Worm (Caenorhabditis elegans) whole organism, mixed stage, embryonic: ENCODE results near the gene hda-2.

Experiments used
- M03D4.4 ChIP-seq: sonication (generic microtip); optimal IDR thresholded peaks from 2 replicates; lab custom pipeline; 2017; ENCODE audit warnings: mild to moderate bottlenecking, missing genetic modification characterization, missing compliant biosample characterization
- bed-3 ChIP-seq: fragments of 200-800 bp; sonication (Bioruptor generic); optimal IDR thresholded peaks from 3 replicates; lab custom pipeline; 2018; ENCODE audit warnings: mild to moderate bottlenecking, missing genetic modification characterization, moderate library complexity, missing compliant biosample characterization
- blmp-1 ChIP-seq: fragments of 150-350 bp; optimal IDR thresholded peaks from 2 replicates; lab custom pipeline; 2014; ENCODE audit warnings: missing biosample characterization, missing genetic modification characterization
- ceh-43 ChIP-seq: fragments of 200-800 bp; sonication (Bioruptor generic); optimal IDR thresholded peaks from 2 replicates; lab custom pipeline; 2018; ENCODE audit warnings: mild to moderate bottlenecking, missing genetic modification characterization, moderate library complexity, missing compliant biosample characterization
- ces-1 ChIP-seq: fragments of 150-350 bp; optimal IDR thresholded peaks from 2 replicates; lab custom pipeline; 2014; ENCODE audit warnings: missing biosample characterization, missing genetic modification reagents, missing genetic modification characterization
- cnd-1 ChIP-seq: fragments of 200-800 bp; sonication (Bioruptor generic); optimal IDR thresholded peaks from 2 replicates; lab custom pipeline; 2018; ENCODE audit warnings: mild to moderate bottlenecking, missing genetic modification characterization, missing compliant biosample characterization
- drap-1 ChIP-seq: fragments of 200-800 bp; sonication (Bioruptor generic); optimal IDR thresholded peaks from 3 replicates; lab custom pipeline; 2018; ENCODE audit warnings: mild to moderate bottlenecking, missing genetic modification characterization, missing compliant biosample characterization
- elt-1 ChIP-seq: sonication (generic microtip); optimal IDR thresholded peaks from 2 replicates; lab custom pipeline; 2017; ENCODE audit warnings: missing genetic modification characterization, mild to moderate bottlenecking, missing compliant biosample characterization, antibody characterized with exemption, moderate library complexity, borderline replicate concordance; ENCODE audit not compliant: insufficient read depth
- elt-3 ChIP-seq: fragments of 150-350 bp; optimal IDR thresholded peaks from 2 replicates; lab custom pipeline; 2014; ENCODE audit warnings: missing biosample characterization, missing genetic modification characterization
- flh-1 ChIP-seq: fragments of 200-800 bp; sonication (Bioruptor generic); optimal IDR thresholded peaks from 2 replicates; lab custom pipeline; 2018; ENCODE audit warnings: mild to moderate bottlenecking, missing genetic modification characterization, moderate library complexity, missing compliant biosample characterization
- ham-2 ChIP-seq: fragments of 200-800 bp; sonication (Bioruptor generic); optimal IDR thresholded peaks from 2 replicates; lab custom pipeline; 2018; ENCODE audit warnings: mild to moderate bottlenecking, missing genetic modification characterization, missing compliant biosample characterization
- hlh-1 ChIP-seq: fragments of 150-350 bp; optimal IDR thresholded peaks from 2 replicates; lab custom pipeline; 2014; ENCODE audit warnings: missing biosample characterization, missing genetic modification reagents, missing genetic modification characterization
- lin-13 ChIP-seq: fragments of 150-350 bp; optimal IDR thresholded peaks from 2 replicates; lab custom pipeline; 2014; ENCODE audit warnings: missing biosample characterization, missing genetic modification characterization
- lin-32 ChIP-seq: fragments of 200-800 bp; sonication (Bioruptor generic); optimal IDR thresholded peaks from 2 replicates; lab custom pipeline; 2018; ENCODE audit warnings: mild to moderate bottlenecking, missing genetic modification characterization, missing compliant biosample characterization
- lsy-2 ChIP-seq: fragments of 150-350 bp; optimal IDR thresholded peaks from 2 replicates; lab custom pipeline; 2014; ENCODE audit warnings: missing biosample characterization, missing genetic modification characterization
- mab-5 ChIP-seq: fragments of 150-350 bp; optimal IDR thresholded peaks from 2 replicates; lab custom pipeline; 2014; ENCODE audit warnings: missing biosample characterization, missing genetic modification characterization
- mep-1 ChIP-seq: fragments of 150-350 bp; optimal IDR thresholded peaks from 2 replicates; lab custom pipeline; 2017; ENCODE audit warnings: missing biosample characterization, missing genetic modification reagents, missing genetic modification characterization, inconsistent platforms
- mls-2 ChIP-seq: sonication (generic microtip); optimal IDR thresholded peaks from 2 replicates; lab custom pipeline; 2016; ENCODE audit warnings: mild to moderate bottlenecking, missing genetic modification characterization, moderate library complexity, missing compliant biosample characterization
- nhr-12 ChIP-seq: fragments of 150-350 bp; optimal IDR thresholded peaks from 2 replicates; lab custom pipeline; 2014; ENCODE audit warnings: missing biosample characterization, missing genetic modification characterization
- nhr-2 ChIP-seq: fragments of 150-350 bp; optimal IDR thresholded peaks from 2 replicates; lab custom pipeline; 2014; ENCODE audit warnings: missing biosample characterization, missing genetic modification characterization
- nhr-237 ChIP-seq: fragments of 150-350 bp; optimal IDR thresholded peaks from 2 replicates; lab custom pipeline; 2014; ENCODE audit warnings: missing biosample characterization, missing genetic modification characterization
- nhr-28 ChIP-seq: fragments of 150-350 bp; optimal IDR thresholded peaks from 2 replicates; lab custom pipeline; 2014; ENCODE audit warnings: missing biosample characterization, missing genetic modification characterization
- nhr-76 ChIP-seq: sonication (generic microtip); optimal IDR thresholded peaks from 2 replicates; lab custom pipeline; 2017; ENCODE audit warnings: missing biosample characterization, missing genetic modification characterization
- sem-2 ChIP-seq: fragments of 200-800 bp; sonication (Bioruptor generic); optimal IDR thresholded peaks from 2 replicates; lab custom pipeline; 2018; ENCODE audit warnings: mild to moderate bottlenecking, missing genetic modification characterization, missing compliant biosample characterization
- snpc-4 ChIP-seq: fragments of 150-350 bp; optimal IDR thresholded peaks from 2 replicates; lab custom pipeline; 2014; ENCODE audit warnings: missing biosample characterization, missing genetic modification characterization
- sptf-1 ChIP-seq: sonication (generic microtip); optimal IDR thresholded peaks from 2 replicates; lab custom pipeline; 2017; ENCODE audit warnings: mild to moderate bottlenecking, missing genetic modification characterization, moderate library complexity, missing compliant biosample characterization
- tbx-8 ChIP-seq: fragments of 200-800 bp; sonication (Bioruptor generic); optimal IDR thresholded peaks from 2 replicates; lab custom pipeline; 2018; ENCODE audit warnings: mild to moderate bottlenecking, missing genetic modification characterization, moderate library complexity, missing compliant biosample characterization
- unc-39 ChIP-seq: fragments of 150-350 bp; optimal IDR thresholded peaks from 2 replicates; lab custom pipeline; 2014; ENCODE audit warnings: missing biosample characterization, missing genetic modification characterization
- zip-8 ChIP-seq: fragments of 150-350 bp; optimal IDR thresholded peaks from 2 replicates; lab custom pipeline; 2014; ENCODE audit warnings: missing biosample characterization, missing genetic modification characterization
- ztf-11 ChIP-seq: fragments of 150-350 bp; optimal IDR thresholded peaks from 2 replicates; lab custom pipeline; 2014; ENCODE audit warnings: missing biosample characterization, missing genetic modification characterization

The hda-2 gene

ce11 chrII:7990192-7990591, 32.2 kb downstream of the hda-2 start:
- TF ChIP-seq ces-1 (peak; percentile 64), ztf-11 (tag; lab: Kevin White, UChicago) (no peak)

DNA sequence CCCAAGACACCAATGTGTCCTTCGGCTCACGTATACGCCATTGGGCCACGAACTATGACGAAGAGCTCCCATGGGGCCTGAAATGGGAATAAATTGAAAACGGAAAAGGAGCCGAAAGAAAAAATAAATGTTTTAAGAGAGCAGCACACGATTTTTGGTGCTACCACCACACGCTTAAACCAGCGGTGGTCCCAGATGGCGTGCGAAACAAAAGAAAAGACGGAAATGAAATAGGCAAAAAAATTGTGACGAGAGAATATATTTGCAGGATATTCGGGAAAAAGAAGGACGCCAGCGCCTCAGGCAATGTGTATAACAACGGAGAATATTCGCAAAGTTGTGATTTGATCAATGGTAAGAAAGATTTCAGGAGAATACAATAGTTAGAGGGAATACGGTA, 35.4 kb downstream of the hda-2 start:
- TF ChIP-seq ceh-43 (no peak), zip-8 (tag; lab: Kevin White, UChicago) (no peak)

DNA sequence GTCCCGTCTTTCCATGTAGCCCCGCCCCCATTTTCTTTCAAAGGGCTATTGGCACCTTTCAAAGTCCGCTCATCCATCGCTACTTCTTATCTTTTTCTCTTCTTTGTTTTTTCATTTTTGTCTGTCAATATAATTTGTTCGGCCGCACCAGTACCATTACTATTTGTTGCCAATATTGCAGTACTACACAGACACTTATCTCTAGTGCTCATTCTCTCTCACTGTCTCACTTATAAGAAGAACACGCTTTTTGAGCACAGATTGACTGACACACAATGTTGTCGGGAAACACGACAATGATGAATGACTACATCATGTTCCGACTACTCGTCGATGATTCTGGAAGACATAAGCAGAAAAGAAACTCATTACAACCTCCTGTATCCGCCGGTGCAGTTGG, 37.3 kb downstream of the hda-2 start:
- TF ChIP-seq cnd-1: no peak
- TF ChIP-seq tbx-8 (GFP tag; lab: Kevin White, UChicago): no peak
- no peak for TF ChIP-seq blmp-1 (tag; lab: Kevin White, UChicago)
- no peak for TF ChIP-seq lin-13 (tag; lab: Kevin White, UChicago)
- no peak for TF ChIP-seq ham-2
- TF ChIP-seq elt-1 (tag; lab: Kevin White, UChicago): no peak
- TF ChIP-seq unc-39 (tag; lab: Kevin White, UChicago): no peak
- TF ChIP-seq flh-1: no peak
- no peak for TF ChIP-seq nhr-2 (tag; lab: Kevin White, UChicago)
- no peak for TF ChIP-seq mep-1 (tag; lab: Kevin White, UChicago)
- no peak for TF ChIP-seq nhr-76 (tag; lab: Kevin White, UChicago)
- TF ChIP-seq nhr-237 (tag; lab: Kevin White, UChicago): no peak
- no peak for TF ChIP-seq elt-3
- no peak for TF ChIP-seq mab-5 (tag; lab: Kevin White, UChicago)
- TF ChIP-seq snpc-4 (tag; lab: Kevin White, UChicago): no peak
- no peak for TF ChIP-seq drap-1 (GFP tag; lab: Kevin White, UChicago)
- TF ChIP-seq mls-2 (tag; lab: Kevin White, UChicago): no peak

DNA sequence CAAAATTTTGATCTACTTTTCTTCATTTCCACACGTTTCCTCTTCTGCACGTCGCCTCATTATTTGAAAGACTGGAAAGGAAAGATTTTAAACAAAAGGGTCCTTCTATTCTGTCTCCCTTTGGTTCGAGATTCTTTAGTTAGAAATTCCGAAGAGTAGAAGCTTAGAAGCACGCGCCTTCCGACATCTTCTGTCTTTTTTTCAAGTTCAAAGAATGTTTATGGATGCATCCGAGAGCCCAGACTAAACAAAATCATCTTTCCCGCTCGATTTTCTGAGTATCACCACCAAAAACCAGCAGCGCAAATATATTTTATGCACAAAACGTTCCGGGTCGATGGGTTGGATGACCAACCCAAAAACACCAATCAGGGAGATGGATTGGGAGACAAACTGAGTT, 38.3 kb downstream of the hda-2 start:
- TF ChIP-seq sptf-1 (tag; lab: Kevin White, UChicago): no peak

DNA sequence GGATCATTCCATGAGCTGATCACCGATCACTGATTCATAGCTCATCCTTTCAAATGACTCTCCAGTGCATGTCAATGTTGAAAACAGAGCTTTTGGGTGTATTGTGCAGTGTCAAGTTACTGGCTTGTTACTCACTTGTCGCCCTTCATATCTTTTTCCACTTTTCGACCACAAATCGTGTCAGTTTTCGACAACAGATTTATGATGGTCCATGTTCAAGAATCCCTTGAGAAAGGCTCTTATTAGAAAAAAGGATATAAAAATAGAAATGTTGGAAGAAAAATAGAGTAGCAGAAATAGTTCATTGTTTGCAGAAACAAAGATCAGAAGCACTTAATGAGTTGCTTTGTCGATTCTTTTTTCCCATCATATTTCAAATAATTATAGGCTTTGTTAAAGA, 38.9 kb downstream of the hda-2 start:
- no peak for TF ChIP-seq zip-8 (tag; lab: Kevin White, UChicago)
- TF ChIP-seq nhr-12 (tag; lab: Kevin White, UChicago): no peak
- TF ChIP-seq bed-3: no peak

DNA sequence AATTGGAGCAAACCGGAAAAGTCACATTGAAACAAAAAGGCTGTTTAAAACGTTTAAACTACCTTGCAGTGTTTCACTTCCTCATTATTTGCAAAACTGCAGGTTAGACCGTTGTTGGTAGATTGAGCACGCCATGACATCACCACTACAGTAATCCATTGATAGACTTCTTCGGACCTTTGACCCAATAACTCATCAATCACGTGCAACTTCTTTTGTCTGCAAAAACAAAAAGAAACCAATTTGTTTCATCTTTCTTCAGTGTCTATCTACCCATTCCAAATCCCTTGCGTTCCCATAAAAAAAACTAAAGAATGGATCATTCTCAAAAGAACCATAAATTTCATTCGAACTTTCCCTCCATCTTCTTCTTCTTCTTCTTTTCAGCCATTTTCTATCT, 41.3 kb downstream of the hda-2 start:
- TF ChIP-seq snpc-4 (tag; lab: Kevin White, UChicago) (no peak), tbx-8 (GFP tag; lab: Kevin White, UChicago) (no peak), hlh-1 (tag; lab: Kevin White, UChicago) (no peak)
- TF ChIP-seq, all 35 proteins: peak for 0

- TF ChIP-seq zip-8 (tag; lab: Kevin White, UChicago) (no peak), mep-1 (tag; lab: Kevin White, UChicago) (no peak), sem-2 (GFP tag; lab: Kevin White, UChicago) (no peak), unc-39 (tag; lab: Kevin White, UChicago) (no peak), blmp-1 (tag; lab: Kevin White, UChicago) (no peak), M03D4.4 (tag; lab: Kevin White, UChicago) (no peak), lin-32 (no peak), nhr-237 (tag; lab: Kevin White, UChicago) (no peak), nhr-28 (no peak), sptf-1 (tag; lab: Kevin White, UChicago) (no peak), lsy-2 (tag; lab: Kevin White, UChicago) (no peak), mab-5 (tag; lab: Kevin White, UChicago) (no peak), nhr-2 (tag; lab: Kevin White, UChicago) (no peak), elt-3 (no peak)
Measured at ce11 chrII:7977513-7977912, 44.8 kb downstream of the hda-2 start.
